Worm (Caenorhabditis elegans): ENCODE results near the gene str-151.
A peak's percentile ranks its signal among the peaks of the same experiment; 100 is the strongest.

str-151 gene

ce11 chrV:16588428-16588827 is 12.4 kb downstream of the str-151 start, which contains the start of gene srw-73:
TSS of gene srw-73 (minus strand) at chrV:16588528.
- TF ChIP-seq ceh-82 (tag; optimal IDR thresholded peaks at IDR 0.05) (no peak), aha-1 (tag; optimal IDR thresholded peaks at IDR 0.05) (no peak), nhr-237 (tag; optimal IDR thresholded peaks at IDR 0.05) (no peak), pqm-1 (tag; optimal IDR thresholded peaks at IDR 0.05) (no peak), snpc-4 (tag; optimal IDR thresholded peaks at IDR 0.05) (no peak), mef-2 (tag; optimal IDR thresholded peaks at IDR 0.05) (no peak), hlh-17 (GFP tag; optimal IDR thresholded peaks at IDR 0.05; ENCODE audit: borderline replicate concordance) (no peak), lin-35 (GFP tag; optimal IDR thresholded peaks at IDR 0.05) (no peak), ceh-90 (tag; optimal IDR thresholded peaks at IDR 0.05) (no peak), nhr-20 (tag; optimal IDR thresholded peaks at IDR 0.05) (no peak), mab-9 (GFP tag; IDR thresholded peaks at IDR 0.05) (no peak), pag-3 (tag; optimal IDR thresholded peaks at IDR 0.05; ENCODE audit: borderline replicate concordance, insufficient read depth) (no peak), sptf-1 (tag; optimal IDR thresholded peaks at IDR 0.05) (no peak)

DNA sequence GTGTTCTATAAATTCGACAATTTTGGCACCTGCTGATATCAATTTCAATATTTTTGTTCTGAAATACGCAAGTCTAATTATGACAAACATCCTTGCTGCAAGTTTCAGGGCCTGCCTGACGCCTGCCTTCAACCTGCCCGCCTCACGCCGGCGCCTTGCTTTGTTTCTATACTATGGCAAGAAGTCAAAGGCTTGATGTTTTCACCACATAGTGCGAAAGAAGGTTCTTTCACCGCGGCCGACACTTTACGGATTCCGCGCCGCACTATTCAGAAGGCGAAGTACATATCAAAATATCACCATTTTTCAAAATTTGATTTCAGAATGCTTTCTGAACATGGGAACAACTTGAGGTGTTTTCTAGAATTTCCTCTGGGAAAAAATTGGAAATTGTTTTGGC is 13.5 kb downstream of the str-151 start:
- TF ChIP-seq nhr-237 (tag; optimal IDR thresholded peaks at IDR 0.05), result no peak
- TF ChIP-seq isw-1 (GFP tag; IDR thresholded peaks at IDR 0.05), result no peak
- no peak for TF ChIP-seq C34B4.2 (tag; optimal IDR thresholded peaks at IDR 0.05)
- no peak for TF ChIP-seq elt-3 (tag; optimal IDR thresholded peaks at IDR 0.05)
- no peak for TF ChIP-seq lin-15B (tag; optimal IDR thresholded peaks at IDR 0.05)
- TF ChIP-seq snu-23 (GFP tag; optimal IDR thresholded peaks at IDR 0.05), result no peak
- TF ChIP-seq hpl-2 (GFP tag; optimal IDR thresholded peaks at IDR 0.05), result no peak
- TF ChIP-seq ama-1 (optimal IDR thresholded peaks at IDR 0.05), result no peak
- TF ChIP-seq snpc-4 (tag; optimal IDR thresholded peaks at IDR 0.05), result peak; percentile 6
- no peak for TF ChIP-seq efl-1 (optimal IDR thresholded peaks at IDR 0.05)
- peak in 1 of 2 experiments; percentile 58 for TF ChIP-seq efl-1 (GFP tag; optimal IDR thresholded peaks at IDR 0.05 in 1 of 2)
- TF ChIP-seq tlp-1 (tag; optimal IDR thresholded peaks at IDR 0.05), result no peak
- TF ChIP-seq C04F5.9 (tag; optimal IDR thresholded peaks at IDR 0.05), result no peak

- TF ChIP-seq lin-39 (tag; optimal IDR thresholded peaks at IDR 0.05), result no peak
- peak; percentile 48 for TF ChIP-seq nhr-77 (tag; optimal IDR thresholded peaks at IDR 0.05)
- peak; percentile 51 for TF ChIP-seq jun-1 (tag; optimal IDR thresholded peaks at IDR 0.05)
- no peak for TF ChIP-seq C04F5.9 (tag; optimal IDR thresholded peaks at IDR 0.05)
- no peak for TF ChIP-seq tlp-1 (tag; optimal IDR thresholded peaks at IDR 0.05)
- TF ChIP-seq efl-1 (optimal IDR thresholded peaks at IDR 0.05), result peak; percentile 28 to 55
- TF ChIP-seq efl-1 (GFP tag; optimal IDR thresholded peaks at IDR 0.05 in 1 of 2), result peak; percentile 8 to 92
- TF ChIP-seq pax-3 (tag; optimal IDR thresholded peaks at IDR 0.05), result peak; percentile 35
- TF ChIP-seq zip-4 (GFP tag; optimal IDR thresholded peaks at IDR 0.05), result no peak
- no peak for TF ChIP-seq vab-15 (tag; optimal IDR thresholded peaks at IDR 0.05)
- TF ChIP-seq isw-1 (GFP tag; IDR thresholded peaks at IDR 0.05), result no peak
- TF ChIP-seq tbx-2 (tag; optimal IDR thresholded peaks at IDR 0.05), result peak; percentile 54
- peak; percentile 69 for TF ChIP-seq nhr-47 (tag; optimal IDR thresholded peaks at IDR 0.05)
- TF ChIP-seq lin-35 (GFP tag; optimal IDR thresholded peaks at IDR 0.05), result peak; percentile 12 to 71
- TF ChIP-seq nhr-85 (tag), result peak; percentile 27
- TF ChIP-seq skn-1 (tag; optimal IDR thresholded peaks at IDR 0.05), result peak; percentile 11
- peak; percentile 86 for TF ChIP-seq rnt-1 (tag; optimal IDR thresholded peaks at IDR 0.05)
- peak; percentile 61 for TF ChIP-seq snpc-4 (tag; optimal IDR thresholded peaks at IDR 0.05)
- peak in 1 of 3 experiments; percentile 33 for TF ChIP-seq ceh-82 (tag; optimal IDR thresholded peaks at IDR 0.05)
- peak; percentile 28 for TF ChIP-seq sup-37 (GFP tag; optimal IDR thresholded peaks at IDR 0.05)
- peak; percentile 45 for TF ChIP-seq lin-14 (GFP tag; optimal IDR thresholded peaks at IDR 0.05)
- peak; percentile 65 for TF ChIP-seq nhr-20 (tag; optimal IDR thresholded peaks at IDR 0.05)
- peak; percentile 74 for TF ChIP-seq nhr-71 (tag; optimal IDR thresholded peaks at IDR 0.05)
- TF ChIP-seq elt-2 (tag; optimal IDR thresholded peaks at IDR 0.05), result peak; percentile 65
- TF ChIP-seq unc-130 (tag; optimal IDR thresholded peaks at IDR 0.05), result peak; percentile 62
- peak; percentile 79 for TF ChIP-seq nhr-19 (GFP tag; conservative IDR thresholded peaks at IDR 0.05)
- no peak for TF ChIP-seq ceh-90 (tag; optimal IDR thresholded peaks at IDR 0.05)
- TF ChIP-seq egl-13 (tag; optimal IDR thresholded peaks at IDR 0.05), result no peak
- peak; percentile 75 for TF ChIP-seq ztf-4 (tag; optimal IDR thresholded peaks at IDR 0.05)
- TF ChIP-seq ztf-11 (tag; optimal IDR thresholded peaks at IDR 0.05), result no peak
- TF ChIP-seq ces-1 (GFP tag; optimal IDR thresholded peaks at IDR 0.05), result no peak
- peak; percentile 28 for TF ChIP-seq lin-13 (GFP tag; optimal IDR thresholded peaks at IDR 0.05)
- no peak for TF ChIP-seq sox-4 (tag; optimal IDR thresholded peaks at IDR 0.05)
- no peak for TF ChIP-seq C34B4.2 (tag; optimal IDR thresholded peaks at IDR 0.05)
These were observed 16.2 kb downstream of the str-151 start, which contains the start of gene srh-269 for ce11 chrV:16591992-16592798. TSS of gene srh-269 (minus strand) at chrV:16592042.
